Fruit fly (Drosophila melanogaster): Measurements from ENCODE around the gene Aos1.
A peak's percentile ranks its signal among the peaks of the same experiment; 100 is the strongest.

Gene Aos1

DNA sequence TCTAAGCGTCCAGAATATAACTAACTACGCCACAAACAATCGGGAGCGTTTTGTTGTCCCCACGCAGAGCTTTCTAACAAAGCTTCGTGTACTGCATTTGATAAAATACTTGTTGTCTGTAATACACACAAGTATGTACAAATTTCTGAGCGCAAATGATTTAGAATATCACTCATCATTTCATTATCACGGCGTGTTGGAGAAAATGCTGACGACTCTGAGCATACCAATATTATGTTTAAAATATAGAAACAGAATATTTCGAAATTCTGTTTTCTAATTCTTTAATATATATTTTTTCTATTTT is 27.7 kb downstream of the Aos1 start, which contains the start of gene Cyp9f2:
Cyp9f2 (minus strand) TSS at position 101 of the 307 bp plus-strand sequence.
- TF ChIP-seq Rel (GFP tag; optimal IDR thresholded peaks at IDR 0.05) (no peak), Rel (tag; optimal IDR thresholded peaks at IDR 0.05) (no peak), psq (GFP tag; optimal IDR thresholded peaks at IDR 0.05) (no peak), rgr (GFP tag; optimal IDR thresholded peaks at IDR 0.05) (no peak), HLH106 (tag; optimal IDR thresholded peaks at IDR 0.05) (no peak), h (GFP tag; optimal IDR thresholded peaks at IDR 0.05) (no peak), CrebA (GFP tag; optimal IDR thresholded peaks at IDR 0.05; ENCODE audit: borderline replicate concordance) (no peak), foxo (GFP tag; optimal IDR thresholded peaks at IDR 0.05) (no peak), Hnf4 (GFP tag; optimal IDR thresholded peaks at IDR 0.05) (no peak), usp (GFP tag; optimal IDR thresholded peaks at IDR 0.05) (no peak), OdsH (GFP tag; optimal IDR thresholded peaks at IDR 0.05) (no peak), brk (GFP tag; optimal IDR thresholded peaks at IDR 0.05) (no peak), lola (GFP tag; optimal IDR thresholded peaks at IDR 0.05) (no peak), Sp1 (GFP tag; optimal IDR thresholded peaks at IDR 0.05) (no peak)

DNA sequence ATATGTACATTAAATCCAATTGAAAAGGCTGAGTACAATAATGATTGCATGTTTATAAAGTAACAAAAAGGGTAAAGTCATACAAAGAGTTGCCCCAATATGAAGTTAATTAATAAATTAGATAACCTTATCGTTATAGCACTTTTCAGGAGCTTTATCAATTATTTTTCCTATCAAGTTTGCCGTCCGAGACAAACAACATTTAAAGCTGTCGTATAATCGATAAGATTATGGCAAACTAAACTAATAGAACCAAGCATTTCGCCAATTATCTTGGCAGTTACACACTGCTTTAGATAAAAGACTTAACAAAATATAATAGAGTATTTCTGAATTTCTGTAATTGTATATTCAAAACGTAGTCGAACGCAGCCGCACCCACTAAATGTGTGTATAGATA is 28.5 kb downstream of the Aos1 start:
- TF ChIP-seq Rel (GFP tag; optimal IDR thresholded peaks at IDR 0.05), result no peak
- TF ChIP-seq Rel (tag; optimal IDR thresholded peaks at IDR 0.05), result no peak
- no peak for TF ChIP-seq dl (GFP tag; optimal IDR thresholded peaks at IDR 0.05; ENCODE audit: insufficient read depth in 1 of 2, partially characterized antibody in 2 of 2)
- no peak for TF ChIP-seq N (GFP tag; optimal IDR thresholded peaks at IDR 0.05)
- TF ChIP-seq OdsH (GFP tag; optimal IDR thresholded peaks at IDR 0.05), result no peak
- TF ChIP-seq foxo (GFP tag; optimal IDR thresholded peaks at IDR 0.05), result no peak
- no peak for TF ChIP-seq Hr83 (GFP tag; optimal IDR thresholded peaks at IDR 0.05; ENCODE audit: poor library complexity, severe bottlenecking)
- TF ChIP-seq HLH106 (tag; optimal IDR thresholded peaks at IDR 0.05), result no peak
- TF ChIP-seq Jra (GFP tag; optimal IDR thresholded peaks at IDR 0.05), result no peak
- no peak for TF ChIP-seq tai (GFP tag; optimal IDR thresholded peaks at IDR 0.05)
- no peak for TF ChIP-seq Hr78 (GFP tag; optimal IDR thresholded peaks at IDR 0.05)
- TF ChIP-seq ey (GFP tag; optimal IDR thresholded peaks at IDR 0.05), result no peak
- no peak for TF ChIP-seq Myc (optimal IDR thresholded peaks at IDR 0.05)
- TF ChIP-seq Dfd (GFP tag; optimal IDR thresholded peaks at IDR 0.05), result no peak
- no peak for TF ChIP-seq pan (optimal IDR thresholded peaks at IDR 0.05)
- TF ChIP-seq fru (GFP tag; optimal IDR thresholded peaks at IDR 0.05), result no peak
- TF ChIP-seq psq (GFP tag; optimal IDR thresholded peaks at IDR 0.05), result no peak
- TF ChIP-seq CG9705 (GFP tag; optimal IDR thresholded peaks at IDR 0.05), result no peak
- no peak for TF ChIP-seq GATAd (GFP tag; optimal IDR thresholded peaks at IDR 0.05)
- no peak for TF ChIP-seq Abd-B (GFP tag; optimal IDR thresholded peaks at IDR 0.05)
- no peak for TF ChIP-seq dmrt93B (GFP tag; optimal IDR thresholded peaks at IDR 0.05)

DNA sequence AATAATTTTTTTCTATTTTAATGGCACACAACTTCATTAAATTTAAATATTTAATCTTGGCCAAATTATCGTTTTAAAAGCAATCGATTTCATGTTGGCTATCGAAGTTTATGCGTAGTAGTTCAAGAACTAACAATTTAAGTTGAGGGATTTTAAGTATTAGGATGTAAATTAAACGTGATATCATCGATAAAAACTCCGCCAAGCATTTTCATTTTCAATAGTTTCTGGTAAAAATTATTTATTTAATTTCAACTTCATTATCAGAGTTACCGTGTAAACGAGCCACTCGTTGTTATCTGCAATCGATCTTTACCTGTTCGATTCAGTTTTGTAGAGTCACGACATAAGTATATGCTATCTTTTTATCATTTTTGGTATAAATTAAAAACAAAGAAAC is 30.7 kb downstream of the Aos1 start:
- no peak for TF ChIP-seq Vsx2 (GFP tag; optimal IDR thresholded peaks at IDR 0.05; ENCODE audit: partially characterized antibody)
- no peak for TF ChIP-seq Myc (optimal IDR thresholded peaks at IDR 0.05)
- peak; percentile 94 for TF ChIP-seq fru (GFP tag; optimal IDR thresholded peaks at IDR 0.05)
- TF ChIP-seq br (GFP tag; optimal IDR thresholded peaks at IDR 0.05), result peak; percentile 95
- peak; percentile 84 for TF ChIP-seq psq (GFP tag; optimal IDR thresholded peaks at IDR 0.05)
- TF ChIP-seq Dif (GFP tag; optimal IDR thresholded peaks at IDR 0.05; ENCODE audit: partially characterized antibody), result no peak
- TF ChIP-seq usp (GFP tag; optimal IDR thresholded peaks at IDR 0.05), result no peak
- peak; percentile 99 for TF ChIP-seq sage (GFP tag; optimal IDR thresholded peaks at IDR 0.05)
- no peak for TF ChIP-seq jim (GFP tag; optimal IDR thresholded peaks at IDR 0.05)
- TF ChIP-seq rgr (GFP tag; optimal IDR thresholded peaks at IDR 0.05), result peak; percentile 97
- peak; percentile 88 for TF ChIP-seq dsf (GFP tag; optimal IDR thresholded peaks at IDR 0.05; ENCODE audit: borderline replicate concordance)
- TF ChIP-seq h (GFP tag; optimal IDR thresholded peaks at IDR 0.05), result peak; percentile 99
- TF ChIP-seq Dfd (GFP tag; optimal IDR thresholded peaks at IDR 0.05), result no peak
- peak; percentile 59 for TF ChIP-seq Mio (GFP tag; optimal IDR thresholded peaks at IDR 0.05)
- peak; percentile 90 for TF ChIP-seq Rel (GFP tag; optimal IDR thresholded peaks at IDR 0.05)
- TF ChIP-seq Rel (tag; optimal IDR thresholded peaks at IDR 0.05), result peak; percentile 93
- TF ChIP-seq foxo (GFP tag; optimal IDR thresholded peaks at IDR 0.05), result peak; percentile 89 to 96
- peak; percentile 86 for TF ChIP-seq woc (GFP tag; optimal IDR thresholded peaks at IDR 0.05)
- TF ChIP-seq Abd-B (GFP tag; optimal IDR thresholded peaks at IDR 0.05), result no peak
- TF ChIP-seq Hr78 (GFP tag; optimal IDR thresholded peaks at IDR 0.05), result no peak
- TF ChIP-seq tai (GFP tag; optimal IDR thresholded peaks at IDR 0.05), result no peak
- TF ChIP-seq Hr83 (GFP tag; optimal IDR thresholded peaks at IDR 0.05; ENCODE audit: poor library complexity, severe bottlenecking), result peak; percentile 92
- peak; percentile 84 for TF ChIP-seq Jra (GFP tag; optimal IDR thresholded peaks at IDR 0.05)
- peak; percentile 99 for TF ChIP-seq Sp1 (GFP tag; optimal IDR thresholded peaks at IDR 0.05)
- TF ChIP-seq OdsH (GFP tag; optimal IDR thresholded peaks at IDR 0.05), result peak; percentile 95
- TF ChIP-seq Hnf4 (GFP tag; optimal IDR thresholded peaks at IDR 0.05), result peak; percentile 94
- TF ChIP-seq GATAd (GFP tag; optimal IDR thresholded peaks at IDR 0.05), result peak; percentile 36
- peak; percentile 95 for TF ChIP-seq brk (GFP tag; optimal IDR thresholded peaks at IDR 0.05)
- no peak for TF ChIP-seq pan (optimal IDR thresholded peaks at IDR 0.05)
- TF ChIP-seq HLH106 (tag; optimal IDR thresholded peaks at IDR 0.05), result peak; percentile 98
- peak; percentile 99 for TF ChIP-seq dmrt93B (GFP tag; optimal IDR thresholded peaks at IDR 0.05)
- peak; percentile 94 for TF ChIP-seq CG32264 (GFP tag; optimal IDR thresholded peaks at IDR 0.05)
- no peak for TF ChIP-seq lola (GFP tag; optimal IDR thresholded peaks at IDR 0.05)
- no peak for TF ChIP-seq dl (GFP tag; optimal IDR thresholded peaks at IDR 0.05; ENCODE audit: insufficient read depth in 1 of 2, partially characterized antibody in 2 of 2)
- peak; percentile 89 for TF ChIP-seq ey (GFP tag; optimal IDR thresholded peaks at IDR 0.05)
- TF ChIP-seq CG9705 (GFP tag; optimal IDR thresholded peaks at IDR 0.05), result peak; percentile 100
- TF ChIP-seq CrebA (GFP tag; optimal IDR thresholded peaks at IDR 0.05; ENCODE audit: borderline replicate concordance), result no peak
- peak; percentile 94 for TF ChIP-seq sv (GFP tag; optimal IDR thresholded peaks at IDR 0.05)
- no peak for TF ChIP-seq N (GFP tag; optimal IDR thresholded peaks at IDR 0.05)
